Fruit fly (Drosophila melanogaster): Measurements from ENCODE around the gene CG43233.
"Not testable (repeated sequence)": the region's sequence is repeated elsewhere in the genome, so short reads cannot be mapped to it uniquely, and the experiment has no call there.

The CG43233 gene

DNA sequence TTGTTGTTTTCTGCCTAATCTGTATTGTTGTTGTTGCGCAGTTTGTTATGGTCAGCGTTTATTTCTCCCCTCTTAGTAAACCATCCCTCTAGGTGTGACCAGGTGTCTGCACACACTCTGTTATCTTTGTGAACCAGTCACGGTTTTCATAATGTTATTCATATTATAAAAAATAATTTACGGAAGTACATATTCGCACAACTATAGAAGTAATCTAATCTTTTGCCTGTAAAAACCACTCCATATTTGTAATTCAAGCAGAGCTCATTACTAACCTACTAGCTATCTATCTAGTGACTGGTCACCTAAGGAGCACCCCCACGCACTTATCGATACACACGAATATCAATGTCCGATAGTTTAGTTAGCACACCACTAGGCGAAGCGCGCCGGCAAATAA, 23.3 kb downstream of the CG43233 start, which contains the start of the genes CG31683 and CG31687:
Gene CG31683, minus strand, starts transcription at position 101 of the 400 bp plus-strand sequence.
Gene CG31687, plus strand, starts transcription at position 362 of the 400 bp plus-strand sequence.
- TF ChIP-seq CTCF, CG8478 (optimal IDR thresholded peaks at IDR 0.05): not testable (repeated sequence)

DNA sequence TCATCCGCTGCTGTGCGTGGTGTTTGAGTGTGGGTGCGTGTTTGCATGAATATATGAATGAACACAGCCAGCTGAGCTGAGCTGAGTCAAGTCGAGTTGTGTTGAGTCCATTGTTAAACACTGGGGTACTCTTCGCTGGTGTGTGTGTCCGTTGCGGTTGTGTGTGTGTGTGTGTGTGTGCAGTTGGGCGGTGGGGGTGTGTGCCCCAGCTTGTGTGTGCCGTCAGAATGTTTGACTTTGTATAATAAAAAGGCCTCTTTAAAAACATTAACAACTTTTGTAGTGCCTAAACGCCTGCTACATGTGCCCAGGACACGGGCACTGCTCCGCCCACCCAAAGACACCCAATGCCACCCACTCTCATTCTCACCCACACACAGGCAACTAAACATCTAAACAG, 34.7 kb downstream of the CG43233 start:
- no peak for TF ChIP-seq CG8478 (optimal IDR thresholded peaks at IDR 0.05)
- TF ChIP-seq CTCF (optimal IDR thresholded peaks at IDR 0.05), result no peak

DNA sequence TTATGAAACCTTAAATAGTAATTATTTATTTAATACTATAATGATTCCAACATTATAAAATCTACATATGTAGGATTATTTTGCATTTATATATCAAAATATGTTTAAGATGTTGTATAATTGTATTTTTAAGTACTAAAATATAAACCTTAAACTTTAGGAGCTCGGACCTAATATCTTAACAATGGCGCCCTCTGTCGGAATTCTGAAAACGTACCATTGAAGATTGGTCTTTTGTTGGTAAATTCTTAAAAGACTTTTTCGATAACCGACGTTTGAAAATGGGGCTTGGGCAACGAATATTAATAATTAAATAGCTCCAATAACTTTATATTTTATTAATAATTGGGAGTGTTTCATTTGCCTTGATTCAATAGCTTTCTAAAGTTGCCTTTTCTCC, 35.3 kb downstream of the CG43233 start:
- TF ChIP-seq CTCF (optimal IDR thresholded peaks at IDR 0.05), result peak in 1 of 2 experiments; percentile 63
- TF ChIP-seq CG8478 (optimal IDR thresholded peaks at IDR 0.05), result no peak

DNA sequence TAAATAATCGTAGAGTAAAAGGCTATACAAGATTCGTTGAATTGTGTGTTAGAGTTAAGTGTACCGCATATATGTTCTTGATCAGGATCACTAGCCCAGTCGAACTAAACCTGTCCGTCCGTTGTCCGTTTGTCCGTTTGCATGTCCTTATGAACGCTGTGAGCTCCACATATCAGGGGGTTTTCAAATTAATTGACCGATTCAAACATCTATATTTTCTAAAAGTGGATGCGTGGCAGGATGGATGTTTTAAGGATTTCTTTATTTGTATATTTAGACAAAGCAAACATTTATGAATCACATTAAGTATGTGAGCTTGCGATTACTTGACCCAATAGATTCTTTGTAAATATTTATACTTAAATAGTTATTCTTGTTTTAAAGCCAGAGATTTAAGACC, 38.0 kb downstream of the CG43233 start:
- TF ChIP-seq CTCF (optimal IDR thresholded peaks at IDR 0.05) (no peak), CG8478 (optimal IDR thresholded peaks at IDR 0.05) (no peak)

DNA sequence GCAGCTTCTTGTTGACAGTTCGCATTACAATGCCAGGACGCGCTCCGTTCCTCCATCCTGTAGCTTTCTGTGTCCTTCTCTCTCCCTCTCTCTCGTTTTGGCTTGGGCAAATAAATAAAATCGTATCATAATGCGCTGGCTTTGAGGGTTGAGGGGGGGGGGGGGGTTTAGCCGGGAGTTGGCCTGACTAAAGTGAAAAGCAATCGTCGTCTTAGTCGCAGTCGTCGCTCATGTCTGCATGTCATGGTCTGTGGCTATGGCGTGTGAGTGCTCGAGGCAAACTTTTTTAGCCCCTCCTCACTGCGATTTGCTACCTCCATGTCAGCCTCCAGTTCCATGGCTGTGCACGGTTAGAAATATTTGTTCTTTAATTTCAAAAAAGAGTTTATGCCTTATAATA, 38.4 kb downstream of the CG43233 start:
- no peak for TF ChIP-seq CTCF (optimal IDR thresholded peaks at IDR 0.05)
- no peak for TF ChIP-seq CG8478 (optimal IDR thresholded peaks at IDR 0.05)

DNA sequence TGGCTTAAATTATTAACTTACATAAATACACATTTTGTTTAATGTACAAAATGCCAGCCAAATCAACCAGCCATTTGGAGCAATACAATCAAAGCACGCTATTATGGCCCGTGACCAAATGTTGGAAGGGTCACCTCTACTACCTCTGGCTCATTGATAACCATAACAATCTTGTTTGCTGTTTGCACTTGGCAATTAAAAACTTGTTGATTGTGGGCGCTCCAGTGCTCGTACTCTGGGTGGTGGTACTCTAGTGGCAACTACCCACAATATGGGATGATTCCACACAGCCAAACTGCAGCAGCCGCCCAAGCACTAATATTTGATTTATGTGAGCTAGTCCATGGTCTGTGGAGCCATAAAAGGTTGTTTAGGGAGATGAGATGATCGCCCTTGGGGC, 42.0 kb downstream of the CG43233 start:
- TF ChIP-seq CTCF (optimal IDR thresholded peaks at IDR 0.05) (no peak), CG8478 (optimal IDR thresholded peaks at IDR 0.05) (no peak)

DNA sequence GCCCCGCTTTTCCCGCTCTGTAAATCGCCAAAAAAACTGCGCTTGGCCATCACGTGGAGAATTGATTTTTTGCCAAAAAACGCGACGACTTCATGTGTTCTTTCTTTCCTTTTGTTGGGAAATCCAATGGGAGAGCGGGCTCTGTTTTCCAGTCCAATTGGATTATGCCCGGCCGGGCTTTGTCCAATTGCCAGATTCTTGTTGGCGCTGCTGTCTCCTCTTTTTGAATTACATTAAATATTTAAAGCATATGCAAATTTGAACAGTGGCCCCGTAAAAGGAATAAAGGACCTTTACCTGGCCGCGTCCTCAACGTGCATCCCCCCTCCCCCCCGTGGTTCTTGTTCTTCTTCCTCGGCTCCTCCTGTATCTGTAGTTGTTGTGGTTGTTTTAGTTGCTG, 43.7 kb downstream of the CG43233 start:
- no peak for TF ChIP-seq CG8478 (optimal IDR thresholded peaks at IDR 0.05)
- no peak for TF ChIP-seq CTCF (optimal IDR thresholded peaks at IDR 0.05)

DNA sequence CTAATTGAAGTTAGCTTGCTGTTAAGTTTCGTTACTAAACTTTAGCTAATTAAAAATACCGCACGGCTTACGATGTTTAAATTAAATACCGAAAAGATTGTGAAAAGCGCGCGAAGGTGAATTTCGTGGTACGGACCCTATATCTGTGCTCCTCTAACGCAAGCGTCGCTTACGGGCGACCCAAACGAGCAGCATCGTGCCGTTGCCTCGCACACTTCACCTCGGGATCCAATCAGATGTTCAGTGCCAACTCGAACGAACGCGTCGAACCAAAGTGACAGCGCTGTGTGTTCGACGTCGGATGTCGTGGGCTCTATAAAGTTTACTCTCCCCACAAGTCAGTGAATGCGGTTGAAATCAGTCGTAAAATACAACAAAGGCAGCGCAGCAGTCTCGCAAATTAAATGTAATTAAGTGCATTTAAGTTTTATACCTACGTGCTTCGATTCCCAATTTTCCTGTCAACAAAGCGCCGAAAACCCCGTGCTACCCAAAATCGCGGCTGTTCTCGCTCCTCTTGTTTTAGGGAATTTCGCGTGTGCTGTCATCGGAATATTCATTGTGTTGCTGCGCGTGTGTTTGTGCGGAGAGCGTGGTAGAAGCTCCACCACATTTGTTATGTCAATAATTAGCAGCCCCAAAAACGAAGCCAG, 44.3 kb downstream of the CG43233 start:
- TF ChIP-seq CG8478 (optimal IDR thresholded peaks at IDR 0.05) (no peak), CTCF (optimal IDR thresholded peaks at IDR 0.05) (no peak)

DNA sequence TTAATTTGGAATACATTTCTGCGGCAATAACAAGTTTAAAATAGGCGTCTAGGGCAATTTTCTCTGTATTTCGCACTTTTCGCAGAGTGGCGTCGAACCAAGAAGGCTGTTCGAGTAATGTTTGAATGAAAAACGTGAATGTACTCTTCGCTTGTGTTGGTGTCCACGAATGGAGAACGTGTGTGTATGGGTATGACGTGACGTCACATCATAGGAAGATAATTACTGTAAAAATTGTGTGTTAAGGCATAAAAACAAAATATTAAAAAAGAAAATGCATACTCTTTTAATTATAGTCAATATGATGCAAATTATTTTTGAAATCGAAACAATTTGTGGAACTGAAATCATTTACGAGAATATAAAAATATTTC, 44.8 kb downstream of the CG43233 start:
- TF ChIP-seq CTCF (optimal IDR thresholded peaks at IDR 0.05) (no peak), CG8478 (optimal IDR thresholded peaks at IDR 0.05) (no peak)

DNA sequence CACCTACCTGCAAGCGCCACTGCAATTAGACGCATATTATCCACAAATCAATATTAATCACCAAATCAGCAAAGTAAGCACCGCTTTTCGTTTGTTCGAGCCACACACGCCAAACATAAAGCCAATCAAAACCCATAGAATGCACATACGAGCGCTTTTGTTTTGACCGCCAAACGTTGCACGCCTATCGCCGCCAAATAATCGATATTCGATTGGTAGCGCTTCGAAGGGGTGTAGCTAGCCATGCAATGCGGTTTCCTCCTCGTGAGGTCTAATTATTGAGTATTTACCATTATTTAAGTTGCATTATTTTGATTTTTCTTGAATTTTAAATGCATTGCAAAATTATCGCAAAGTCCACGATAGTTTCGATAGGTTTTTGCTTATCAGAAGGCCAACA, 45.8 kb downstream of the CG43233 start:
- no peak for TF ChIP-seq CG8478 (optimal IDR thresholded peaks at IDR 0.05)
- no peak for TF ChIP-seq CTCF (optimal IDR thresholded peaks at IDR 0.05)

DNA sequence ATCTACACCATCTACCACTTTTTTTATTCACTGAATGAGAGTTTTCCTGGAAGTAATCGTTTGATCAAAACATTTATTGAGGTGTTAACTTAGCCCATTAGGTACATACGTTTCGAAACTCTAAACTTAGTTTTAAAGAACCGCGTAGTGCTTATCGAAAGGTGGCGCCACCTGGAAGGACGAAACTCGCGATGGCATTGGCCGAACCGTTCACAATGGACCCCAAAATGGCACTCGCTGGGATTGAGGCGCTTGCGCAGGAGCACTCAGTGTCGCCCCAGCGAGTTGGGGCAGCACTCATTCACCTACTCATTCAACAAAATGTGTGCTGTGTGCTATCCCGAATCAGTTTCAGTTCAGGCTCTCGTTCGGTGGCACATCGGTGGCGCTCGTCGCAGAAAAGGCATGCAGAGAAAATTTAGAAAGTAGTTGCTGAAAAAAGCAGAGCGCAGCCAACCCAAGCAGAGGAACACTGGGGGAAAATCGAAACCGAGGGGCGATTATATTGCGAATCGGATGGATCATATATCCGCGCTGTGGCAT, 47.3 kb downstream of the CG43233 start, which contains the start of gene CG31688:
Gene CG31688, plus strand, starts transcription at position 346 of the 543 bp plus-strand sequence.
- peak; percentile 74 to 82 for TF ChIP-seq CTCF (optimal IDR thresholded peaks at IDR 0.05)
- TF ChIP-seq CG8478 (optimal IDR thresholded peaks at IDR 0.05), result no peak

DNA sequence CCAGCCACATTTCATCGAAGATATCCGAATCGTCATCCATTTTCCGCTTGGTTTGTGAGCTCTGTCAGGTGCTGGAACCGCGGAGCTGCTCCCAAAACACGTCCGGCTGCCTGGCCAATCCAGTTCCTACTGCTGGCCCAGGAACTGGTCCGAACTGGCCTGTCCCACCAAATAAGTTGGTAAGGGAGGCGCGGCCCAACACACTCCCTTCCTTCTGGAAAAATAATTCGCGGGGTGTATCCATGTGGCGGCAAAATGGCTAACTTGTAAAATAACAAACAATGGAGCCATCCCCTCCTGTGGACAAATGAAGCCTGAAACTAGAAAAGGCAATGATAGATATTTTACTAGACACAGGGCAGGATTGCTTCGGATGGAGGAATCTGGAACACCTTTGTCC, 48.6 kb downstream of the CG43233 start, which contains the start of gene CG15130:
Gene CG15130, minus strand, starts transcription at position 101 of the 400 bp plus-strand sequence.
- TF ChIP-seq CG8478 (optimal IDR thresholded peaks at IDR 0.05) (no peak), CTCF (optimal IDR thresholded peaks at IDR 0.05) (no peak)

Measured in S2 (cell line).